Worm (Caenorhabditis elegans) whole organism, young adult: ENCODE results near the gene ZC374.2.

ENCODE experiments used
- B0035.1 ChIP-seq: sonication (generic microtip); optimal IDR thresholded peaks from 2 replicates; lab custom pipeline; 2016; ENCODE audit warnings: missing genetic modification characterization, mild to moderate bottlenecking, missing compliant biosample characterization, missing genotype, missing genetic modification reagents
- B0336.3 ChIP-seq: fragments of 200-800 bp; sonication (Bioruptor generic); IDR thresholded peaks from 2 replicates; pipeline ENCODE4 v1.3.6; 2022; ENCODE audit warnings: missing genetic modification characterization, missing compliant biosample characterization
- F22D6.2 ChIP-seq: sonication (generic microtip); optimal IDR thresholded peaks from 2 replicates; lab custom pipeline; 2016; ENCODE audit warnings: mild to moderate bottlenecking, missing genetic modification characterization, missing compliant biosample characterization
- F23B12.7 ChIP-seq: sonication (generic microtip); optimal IDR thresholded peaks from 2 replicates; lab custom pipeline; 2017; ENCODE audit warnings: missing genetic modification characterization, mild to moderate bottlenecking, missing compliant biosample characterization, antibody characterized with exemption, moderate library complexity; ENCODE audit not compliant: insufficient read depth
- F39B2.1 ChIP-seq: fragments of 200-800 bp; sonication (Bioruptor generic); IDR thresholded peaks from 2 replicates; pipeline ENCODE4 v1.3.6; 2022; ENCODE audit warnings: missing genetic modification reagents, missing genetic modification characterization, missing compliant biosample characterization
- K12H6.12 ChIP-seq: fragments of 200-800 bp; sonication (Bioruptor generic); optimal IDR thresholded peaks from 2 replicates; lab custom pipeline; 2018; ENCODE audit warnings: mild to moderate bottlenecking, missing genetic modification characterization, missing compliant biosample characterization
- T07F8.4 ChIP-seq: sonication (generic microtip); optimal IDR thresholded peaks from 2 replicates; lab custom pipeline; 2016; ENCODE audit warnings: mild to moderate bottlenecking, missing genetic modification characterization, moderate library complexity, missing compliant biosample characterization
- akir-1 ChIP-seq: fragments of 200-800 bp; sonication (Bioruptor generic); optimal IDR thresholded peaks from 2 replicates; lab custom pipeline; 2018; ENCODE audit warnings: mild to moderate bottlenecking, missing genetic modification characterization, moderate library complexity, missing compliant biosample characterization
- atf-7 ChIP-seq: sonication (generic microtip); optimal IDR thresholded peaks from 2 replicates; lab custom pipeline; 2017; ENCODE audit warnings: mild to moderate bottlenecking, missing genetic modification characterization, missing compliant biosample characterization
- ceh-58 ChIP-seq: fragments of 200-800 bp; sonication (Bioruptor generic); IDR thresholded peaks from 2 replicates; pipeline ENCODE4 v1.3.6; 2022; ENCODE audit warnings: missing genetic modification characterization, missing compliant biosample characterization
- chd-7 ChIP-seq: sonication (generic microtip); optimal IDR thresholded peaks from 2 replicates; lab custom pipeline; 2016; ENCODE audit warnings: mild to moderate bottlenecking, missing genetic modification characterization, moderate library complexity, missing compliant biosample characterization
- egrh-3 ChIP-seq: fragments of 200-800 bp; sonication (Bioruptor generic); IDR thresholded peaks from 2 replicates; pipeline ENCODE4 v1.3.6; 2022; ENCODE audit warnings: missing genetic modification reagents, missing genetic modification characterization, missing compliant biosample characterization
- gei-17 ChIP-seq: fragments of 200-800 bp; sonication (Bioruptor generic); optimal IDR thresholded peaks from 2 replicates; lab custom pipeline; 2018; ENCODE audit warnings: mild to moderate bottlenecking, missing genetic modification characterization, missing compliant biosample characterization
- hlh-26 ChIP-seq: fragments of 200-800 bp; sonication (Bioruptor generic); conservative IDR thresholded peaks from 2 replicates; pipeline ENCODE4 v1.3.6; 2022; ENCODE audit warnings: missing genetic modification reagents, missing genetic modification characterization, missing compliant biosample characterization
- hmg-1.2 ChIP-seq: fragments of 200-800 bp; sonication (Bioruptor generic); IDR thresholded peaks from 2 replicates; pipeline ENCODE4 v1.3.6; 2022; ENCODE audit warnings: missing genetic modification reagents, missing genetic modification characterization, missing compliant biosample characterization
- hsf-1 ChIP-seq: fragments of 200-800 bp; sonication (Bioruptor generic); IDR thresholded peaks from 2 replicates; pipeline ENCODE4 v1.3.6; 2022; ENCODE audit warnings: missing genetic modification reagents, missing genetic modification characterization, missing compliant biosample characterization
- lag-1 ChIP-seq: fragments of 200-800 bp; sonication (Bioruptor generic); IDR thresholded peaks from 2 replicates; pipeline ENCODE4 v1.3.6; 2022; ENCODE audit warnings: missing genetic modification reagents, missing genetic modification characterization, missing compliant biosample characterization
- let-607 ChIP-seq, 2 experiments: fragments of 200-800 bp in 1 of 2; sonication (Bioruptor generic) in 1 of 2; sonication (generic microtip) in 1 of 2; optimal IDR thresholded peaks; 2 replicates each; lab custom pipeline; 2016 to 2018; ENCODE audit warnings: mild to moderate bottlenecking in 2 of 2, missing compliant biosample characterization in 2 of 2, missing genetic modification characterization in 2 of 2, moderate library complexity in 2 of 2, missing genotype in 1 of 2
- lin-35 ChIP-seq, 3 experiments: fragments of 150-350 bp in 2 of 3; sonication (generic microtip) in 1 of 3; optimal IDR thresholded peaks; 2 replicates each; lab custom pipeline; 2014 to 2018; ENCODE audit warnings: missing biosample characterization in 3 of 3, missing genetic modification characterization in 3 of 3, missing genetic modification reagents in 3 of 3
- lin-40 ChIP-seq: sonication (generic microtip); optimal IDR thresholded peaks from 2 replicates; lab custom pipeline; 2016; ENCODE audit warnings: missing genetic modification characterization, mild to moderate bottlenecking, missing compliant biosample characterization, missing genotype, missing genetic modification reagents
- lsy-27 ChIP-seq: sonication (generic microtip); optimal IDR thresholded peaks from 2 replicates; lab custom pipeline; 2017; ENCODE audit warnings: missing genetic modification characterization, mild to moderate bottlenecking, missing compliant biosample characterization, antibody characterized with exemption, missing genotype, borderline replicate concordance; ENCODE audit not compliant: insufficient read depth
- madf-6 ChIP-seq: fragments of 200-800 bp; sonication (Bioruptor generic); IDR thresholded peaks from 2 replicates; pipeline ENCODE4 v1.3.6; 2022; ENCODE audit warnings: missing genetic modification reagents, missing genetic modification characterization, missing compliant biosample characterization
- madf-8 ChIP-seq: fragments of 200-800 bp; sonication (Bioruptor generic); conservative IDR thresholded peaks from 2 replicates; pipeline ENCODE4 v1.3.6; 2022; ENCODE audit warnings: missing genetic modification reagents, missing genetic modification characterization, missing compliant biosample characterization
- mes-4 ChIP-seq: sonication (generic microtip); optimal IDR thresholded peaks from 2 replicates; lab custom pipeline; 2016; ENCODE audit warnings: missing genotype, missing genetic modification characterization, missing compliant biosample characterization
- nfyb-1 ChIP-seq: fragments of 200-800 bp; sonication (Bioruptor generic); IDR thresholded peaks from 2 replicates; pipeline ENCODE4 v1.3.6; 2022; ENCODE audit warnings: missing genetic modification reagents, missing genetic modification characterization, missing compliant biosample characterization
- nhr-120 ChIP-seq: fragments of 200-800 bp; sonication (Bioruptor generic); IDR thresholded peaks from 2 replicates; pipeline ENCODE4 v1.3.6; 2022; ENCODE audit warnings: missing genetic modification characterization, missing compliant biosample characterization
- nhr-80 ChIP-seq: sonication (generic microtip); optimal IDR thresholded peaks from 2 replicates; lab custom pipeline; 2016; ENCODE audit warnings: missing genetic modification characterization, missing compliant biosample characterization
- pha-4 ChIP-seq: fragments of 150-350 bp; sonication (generic microtip); optimal IDR thresholded peaks from 2 replicates; lab custom pipeline; 2014; ENCODE audit warnings: missing biosample characterization, missing genetic modification reagents, missing genetic modification characterization
- rec-8 ChIP-seq, 2 experiments: sonication (generic microtip); optimal IDR thresholded peaks; 2 replicates each; lab custom pipeline; 2016; ENCODE audit warnings: mild to moderate bottlenecking in 2 of 2, missing genetic modification characterization in 2 of 2, missing genetic modification reagents in 2 of 2, missing genotype in 2 of 2, missing biosample characterization in 1 of 2, missing compliant biosample characterization in 1 of 2, moderate library complexity in 1 of 2
- rpc-1 ChIP-seq, 2 experiments: fragments of 150-350 bp in 1 of 2; sonication (generic microtip) in 1 of 2; optimal IDR thresholded peaks; 2 replicates each; lab custom pipeline; 2014 to 2018; ENCODE audit warnings: missing biosample characterization in 1 of 2, missing genetic modification characterization in 1 of 2, missing genetic modification reagents in 1 of 2, missing genotype in 1 of 2
- snpc-4 ChIP-seq, 5 experiments: fragments of 150-350 bp in 1 of 5; sonication (generic microtip) in 4 of 5; optimal IDR thresholded peaks; 2 replicates each; lab custom pipeline; 2014 to 2018; ENCODE audit warnings: missing genetic modification characterization in 5 of 5, missing biosample characterization in 3 of 5, antibody characterized with exemption in 2 of 5, mild to moderate bottlenecking in 2 of 5, missing compliant biosample characterization in 2 of 5, missing genotype in 2 of 5, moderate library complexity in 2 of 5, missing genetic modification reagents in 1 of 5
- somi-1 ChIP-seq: fragments of 200-800 bp; sonication (Bioruptor generic); optimal IDR thresholded peaks from 2 replicates; lab custom pipeline; 2018; ENCODE audit warnings: mild to moderate bottlenecking, missing genetic modification characterization, missing compliant biosample characterization
- sptf-2 ChIP-seq: fragments of 200-800 bp; sonication (Bioruptor generic); optimal IDR thresholded peaks from 2 replicates; lab custom pipeline; 2018; ENCODE audit warnings: mild to moderate bottlenecking, missing genetic modification characterization, missing compliant biosample characterization
- unc-62 ChIP-seq: fragments of 150-350 bp; optimal IDR thresholded peaks from 2 replicates; lab custom pipeline; 2014; ENCODE audit warnings: missing biosample characterization, missing genetic modification reagents, missing genetic modification characterization
- ztf-18 ChIP-seq: sonication (generic microtip); optimal IDR thresholded peaks from 2 replicates; lab custom pipeline; 2016; ENCODE audit warnings: missing genotype, mild to moderate bottlenecking, missing genetic modification characterization, missing compliant biosample characterization
- ztf-22 ChIP-seq: fragments of 200-800 bp; sonication (Bioruptor generic); optimal IDR thresholded peaks from 2 replicates; lab custom pipeline; 2018; ENCODE audit warnings: mild to moderate bottlenecking, missing genetic modification characterization, moderate library complexity, missing compliant biosample characterization
- ztf-26 ChIP-seq: sonication (generic microtip); optimal IDR thresholded peaks from 2 replicates; lab custom pipeline; 2017; ENCODE audit warnings: missing genetic modification characterization, missing compliant biosample characterization
- ztf-28 ChIP-seq: fragments of 200-800 bp; sonication (Bioruptor generic); IDR thresholded peaks from 2 replicates; pipeline ENCODE4 v1.3.6; 2022; ENCODE audit warnings: missing genetic modification reagents, missing genetic modification characterization, missing compliant biosample characterization

The ZC374.2 gene

ce11 chrX:10027556-10027955 is 19.7 kb downstream of the ZC374.2 start, which contains the start of gene mkk-4:
TSS of gene mkk-4 (plus strand) at chrX:10027856.
- no peak for TF ChIP-seq ztf-18 (tag; lab: Kevin White, UChicago)
- TF ChIP-seq pha-4 (tag; lab: Kevin White, UChicago): no peak
- no peak for TF ChIP-seq atf-7 (tag; lab: Kevin White, UChicago)
- TF ChIP-seq hmg-1.2 (GFP tag; lab: Robert Waterston, UW): no peak
- no peak for TF ChIP-seq madf-6
- no peak for TF ChIP-seq nhr-120
- no peak for TF ChIP-seq F22D6.2 (tag; lab: Kevin White, UChicago)
- no peak for TF ChIP-seq egrh-3 (GFP tag; lab: Robert Waterston, UW)
- no peak for TF ChIP-seq nfyb-1 (GFP tag; lab: Robert Waterston, UW)
- no peak for TF ChIP-seq ztf-26 (tag; lab: Kevin White, UChicago)
- TF ChIP-seq chd-7 (tag; lab: Kevin White, UChicago): no peak
- no peak for TF ChIP-seq F23B12.7
- TF ChIP-seq snpc-4 (GFP tag; optimal IDR thresholded peaks at IDR 0.05; lab: Kevin White, UChicago): no peak
- no peak for TF ChIP-seq snpc-4 (tag; optimal IDR thresholded peaks at IDR 0.05; lab: Kevin White, UChicago)
- no peak for TF ChIP-seq lin-35 (GFP tag; optimal IDR thresholded peaks at IDR 0.05; lab: Kevin White, UChicago)
- TF ChIP-seq B0035.1 (tag; lab: Kevin White, UChicago): no peak
- no peak for TF ChIP-seq let-607 (tag; optimal IDR thresholded peaks at IDR 0.05; lab: Kevin White, UChicago)
- TF ChIP-seq madf-8 (GFP tag; lab: Robert Waterston, UW): no peak
- TF ChIP-seq hsf-1 (GFP tag; lab: Robert Waterston, UW): no peak

- TF ChIP-seq B0336.3 (GFP tag; lab: Robert Waterston, UW) (no peak), ceh-58 (GFP tag; lab: Robert Waterston, UW) (no peak), madf-6 (no peak), somi-1 (GFP tag; lab: Kevin White, UChicago) (no peak), ztf-28 (GFP tag; lab: Robert Waterston, UW) (no peak), hlh-26 (GFP tag; lab: Robert Waterston, UW) (no peak), nhr-80 (tag; lab: Kevin White, UChicago) (peak; percentile 25), lsy-27 (tag; lab: Kevin White, UChicago) (no peak), F22D6.2 (tag; lab: Kevin White, UChicago) (no peak), gei-17 (GFP tag; lab: Kevin White, UChicago) (no peak), egrh-3 (GFP tag; lab: Robert Waterston, UW) (no peak), sptf-2 (GFP tag; lab: Kevin White, UChicago) (no peak), mes-4 (tag; lab: Kevin White, UChicago) (no peak), F39B2.1 (no peak), ztf-22 (GFP tag; lab: Kevin White, UChicago) (no peak), akir-1 (GFP tag; lab: Kevin White, UChicago) (no peak), lag-1 (GFP tag; lab: Robert Waterston, UW) (no peak), T07F8.4 (no peak), K12H6.12 (tag; lab: Kevin White, UChicago) (peak; percentile 37), unc-62 (GFP tag; lab: Kevin White, UChicago) (no peak), lin-40 (peak; percentile 35), rec-8 (tag; optimal IDR thresholded peaks at IDR 0.05; lab: Kevin White, UChicago) (no peak), rpc-1 (optimal IDR thresholded peaks at IDR 0.05; lab: Kevin White, UChicago) (no peak), rpc-1 (tag; optimal IDR thresholded peaks at IDR 0.05; lab: Kevin White, UChicago) (no peak), B0035.1 (tag; lab: Kevin White, UChicago) (no peak)
- TF ChIP-seq, all 124 proteins: peak for 3
Measured at ce11 chrX:10026347-10026746, 20.9 kb downstream of the ZC374.2 start.
